Worm (Caenorhabditis elegans): ENCODE measurements around the gene timm-17B.1.
A peak's percentile ranks its signal among the peaks of the same experiment; 100 is the strongest.

Gene timm-17B.1

ce11 chrIV:4705182-4705581 is 40.1 kb downstream of the timm-17B.1 start:
- peak; percentile 34 for TF ChIP-seq nhr-90 (tag; optimal IDR thresholded peaks at IDR 0.05; ENCODE audit: poor library complexity)
- TF ChIP-seq fkh-8 (tag; optimal IDR thresholded peaks at IDR 0.05): peak; percentile 59
- peak; percentile 41 for TF ChIP-seq C16A3.4 (tag; optimal IDR thresholded peaks at IDR 0.05)
- no peak for TF ChIP-seq pqm-1 (tag; optimal IDR thresholded peaks at IDR 0.05)
- no peak for TF ChIP-seq unc-98 (GFP tag; IDR thresholded peaks at IDR 0.05)
- TF ChIP-seq zip-4 (GFP tag; optimal IDR thresholded peaks at IDR 0.05): peak; percentile 12
- peak; percentile 56 for TF ChIP-seq mep-1 (tag; optimal IDR thresholded peaks at IDR 0.05)
- no peak for TF ChIP-seq nhr-28 (tag; optimal IDR thresholded peaks at IDR 0.05)
- TF ChIP-seq lin-14 (GFP tag; optimal IDR thresholded peaks at IDR 0.05): peak; percentile 94
- peak; percentile 58 to 59 for TF ChIP-seq lin-35 (GFP tag; optimal IDR thresholded peaks at IDR 0.05)
- no peak for TF ChIP-seq ama-1 (optimal IDR thresholded peaks at IDR 0.05)
- TF ChIP-seq ceh-82 (tag; optimal IDR thresholded peaks at IDR 0.05): peak; percentile 33 to 54 (median 37)
- TF ChIP-seq rnt-1 (tag; optimal IDR thresholded peaks at IDR 0.05): peak; percentile 81
- TF ChIP-seq lin-39 (tag; optimal IDR thresholded peaks at IDR 0.05): no peak
- TF ChIP-seq ceh-8 (GFP tag; optimal IDR thresholded peaks at IDR 0.05): no peak
- no peak for TF ChIP-seq mef-2 (tag; optimal IDR thresholded peaks at IDR 0.05)
- peak; percentile 14 to 41 (median 39) for TF ChIP-seq dpl-1 (GFP tag; optimal IDR thresholded peaks at IDR 0.05)
- TF ChIP-seq elt-3 (tag; optimal IDR thresholded peaks at IDR 0.05): no peak
- no peak for TF ChIP-seq ceh-63 (GFP tag; optimal IDR thresholded peaks at IDR 0.05)
- peak; percentile 76 for TF ChIP-seq nhr-20 (tag; optimal IDR thresholded peaks at IDR 0.05)
- TF ChIP-seq sox-4 (tag; optimal IDR thresholded peaks at IDR 0.05): no peak
- no peak for TF ChIP-seq fkh-10 (GFP tag; optimal IDR thresholded peaks at IDR 0.05)
- TF ChIP-seq nhr-237 (tag; optimal IDR thresholded peaks at IDR 0.05): peak; percentile 29
- TF ChIP-seq egl-13 (tag; optimal IDR thresholded peaks at IDR 0.05): no peak
- TF ChIP-seq lin-15B (tag; optimal IDR thresholded peaks at IDR 0.05): peak; percentile 47
- TF ChIP-seq nhr-11 (tag; optimal IDR thresholded peaks at IDR 0.05): no peak
- TF ChIP-seq jun-1 (tag; optimal IDR thresholded peaks at IDR 0.05): peak; percentile 28
- peak; percentile 3 for TF ChIP-seq elt-2 (tag; optimal IDR thresholded peaks at IDR 0.05)
- peak; percentile 61 for TF ChIP-seq tbx-2 (tag; optimal IDR thresholded peaks at IDR 0.05)
- TF ChIP-seq nhr-71 (tag; optimal IDR thresholded peaks at IDR 0.05): peak; percentile 75
- TF ChIP-seq lsy-2 (tag; optimal IDR thresholded peaks at IDR 0.05): peak; percentile 42 to 72
- no peak for TF ChIP-seq ets-5 (GFP tag; IDR thresholded peaks at IDR 0.05)
- TF ChIP-seq unc-130 (tag; optimal IDR thresholded peaks at IDR 0.05): peak; percentile 31
- TF ChIP-seq F16B12.6 (tag; optimal IDR thresholded peaks at IDR 0.05): peak; percentile 43
- TF ChIP-seq fos-1 (tag; optimal IDR thresholded peaks at IDR 0.05): peak; percentile 24
- peak; percentile 21 for TF ChIP-seq dsc-1 (tag; optimal IDR thresholded peaks at IDR 0.05)
- TF ChIP-seq C34B4.2 (tag; optimal IDR thresholded peaks at IDR 0.05): no peak
- TF ChIP-seq sup-37 (GFP tag; optimal IDR thresholded peaks at IDR 0.05): no peak
- peak in 1 of 2 experiments; percentile 42 for TF ChIP-seq mdl-1 (tag; optimal IDR thresholded peaks at IDR 0.05)
- peak; percentile 47 to 59 for TF ChIP-seq efl-1 (optimal IDR thresholded peaks at IDR 0.05)
- peak in 1 of 2 experiments; percentile 37 for TF ChIP-seq efl-1 (GFP tag; optimal IDR thresholded peaks at IDR 0.05 in 1 of 2)
- peak; percentile 75 for TF ChIP-seq snu-23 (GFP tag; optimal IDR thresholded peaks at IDR 0.05)
- peak; percentile 83 for TF ChIP-seq skn-1 (tag; optimal IDR thresholded peaks at IDR 0.05)
- peak; percentile 57 for TF ChIP-seq nhr-77 (tag; optimal IDR thresholded peaks at IDR 0.05)
- peak; percentile 64 for TF ChIP-seq nhr-47 (tag; optimal IDR thresholded peaks at IDR 0.05)
- peak; percentile 56 for TF ChIP-seq swsn-7 (tag; optimal IDR thresholded peaks at IDR 0.05)
- TF ChIP-seq xbp-1 (tag; optimal IDR thresholded peaks at IDR 0.05): peak; percentile 48
- peak; percentile 54 for TF ChIP-seq nhr-19 (GFP tag; conservative IDR thresholded peaks at IDR 0.05)
- TF ChIP-seq Y116A8C.19 (tag; optimal IDR thresholded peaks at IDR 0.05; ENCODE audit: borderline replicate concordance): no peak
